Worm (Caenorhabditis elegans) whole organism, late embryonic: ENCODE measurements around the gene M18.6.

Experiments
- K09A11.1 ChIP-seq: sonication (generic microtip); optimal IDR thresholded peaks from 2 replicates; lab custom pipeline; 2017; ENCODE audit warnings: antibody characterized with exemption, mild to moderate bottlenecking, missing genetic modification characterization, missing compliant biosample characterization; ENCODE audit not compliant: insufficient read depth
- ama-1 ChIP-seq: fragments of 150-350 bp; optimal IDR thresholded peaks from 2 replicates; lab custom pipeline; 2014
- ceh-14 ChIP-seq: sonication (generic microtip); optimal IDR thresholded peaks from 2 replicates; lab custom pipeline; 2016; ENCODE audit warnings: missing genotype, missing genetic modification characterization, missing compliant biosample characterization
- ceh-19 ChIP-seq: fragments of 200-800 bp; sonication (Bioruptor generic); optimal IDR thresholded peaks from 2 replicates; lab custom pipeline; 2018; ENCODE audit warnings: mild to moderate bottlenecking, missing genetic modification characterization, missing compliant biosample characterization
- ceh-2 ChIP-seq: sonication (generic microtip); optimal IDR thresholded peaks from 2 replicates; lab custom pipeline; 2016; ENCODE audit warnings: missing genotype, missing genetic modification characterization, missing compliant biosample characterization
- ceh-22 ChIP-seq: sonication (generic microtip); optimal IDR thresholded peaks from 2 replicates; lab custom pipeline; 2017; ENCODE audit warnings: missing biosample characterization, missing genetic modification characterization
- ceh-31 ChIP-seq: sonication (generic microtip); optimal IDR thresholded peaks from 2 replicates; lab custom pipeline; 2016; ENCODE audit warnings: missing genetic modification characterization, missing compliant biosample characterization
- ceh-34 ChIP-seq: sonication (generic microtip); optimal IDR thresholded peaks from 2 replicates; lab custom pipeline; 2016; ENCODE audit warnings: mild to moderate bottlenecking, missing genetic modification characterization, missing compliant biosample characterization
- ceh-48 ChIP-seq: sonication (generic microtip); optimal IDR thresholded peaks from 2 replicates; lab custom pipeline; 2016; ENCODE audit warnings: missing genetic modification characterization, inconsistent platforms, missing compliant biosample characterization
- ceh-6 ChIP-seq: fragments of 200-800 bp; sonication (Bioruptor generic); optimal IDR thresholded peaks from 2 replicates; lab custom pipeline; 2018; ENCODE audit warnings: mild to moderate bottlenecking, missing genetic modification characterization, missing compliant biosample characterization
- che-1 ChIP-seq: sonication (generic microtip); optimal IDR thresholded peaks from 2 replicates; lab custom pipeline; 2016; ENCODE audit warnings: mild to moderate bottlenecking, missing genetic modification characterization, missing compliant biosample characterization
- dmd-4 ChIP-seq: sonication (generic microtip); optimal IDR thresholded peaks from 2 replicates; lab custom pipeline; 2016; ENCODE audit warnings: borderline replicate concordance, missing genetic modification characterization, missing compliant biosample characterization
- dve-1 ChIP-seq: sonication (generic microtip); optimal IDR thresholded peaks from 2 replicates; lab custom pipeline; 2017; ENCODE audit warnings: antibody characterized with exemption, mild to moderate bottlenecking, missing genetic modification characterization, missing compliant biosample characterization
- ets-4 ChIP-seq: sonication (generic microtip); optimal IDR thresholded peaks from 2 replicates; lab custom pipeline; 2016; ENCODE audit warnings: missing genetic modification characterization, missing compliant biosample characterization
- eyg-1 ChIP-seq: sonication (generic microtip); optimal IDR thresholded peaks from 2 replicates; lab custom pipeline; 2016; ENCODE audit warnings: missing genotype, missing genetic modification characterization, missing compliant biosample characterization
- fkh-10 ChIP-seq: fragments of 150-350 bp; optimal IDR thresholded peaks from 2 replicates; lab custom pipeline; 2014; ENCODE audit warnings: missing biosample characterization, missing genetic modification reagents, missing genetic modification characterization
- gmeb-2 ChIP-seq: sonication (generic microtip); optimal IDR thresholded peaks from 2 replicates; lab custom pipeline; 2016; ENCODE audit warnings: missing genetic modification characterization, inconsistent platforms, missing compliant biosample characterization
- hlh-15 ChIP-seq: sonication (generic microtip); optimal IDR thresholded peaks from 2 replicates; lab custom pipeline; 2016; ENCODE audit warnings: missing genetic modification characterization, missing compliant biosample characterization
- hlh-30 ChIP-seq: sonication (generic microtip); optimal IDR thresholded peaks from 2 replicates; lab custom pipeline; 2017; ENCODE audit warnings: antibody characterized with exemption, missing genetic modification characterization, missing compliant biosample characterization; ENCODE audit not compliant: insufficient read depth
- lim-6 ChIP-seq: sonication (generic microtip); optimal IDR thresholded peaks from 2 replicates; lab custom pipeline; 2016; ENCODE audit warnings: missing genetic modification characterization, missing compliant biosample characterization
- lin-11 ChIP-seq: fragments of 200-800 bp; sonication (Bioruptor generic); optimal IDR thresholded peaks from 2 replicates; lab custom pipeline; 2018; ENCODE audit warnings: mild to moderate bottlenecking, missing genetic modification characterization, missing compliant biosample characterization
- mec-3 ChIP-seq: sonication (generic microtip); optimal IDR thresholded peaks from 2 replicates; lab custom pipeline; 2016; ENCODE audit warnings: borderline replicate concordance, missing genetic modification characterization, missing compliant biosample characterization
- pag-3 ChIP-seq: sonication (generic microtip); optimal IDR thresholded peaks from 2 replicates; lab custom pipeline; 2016; ENCODE audit warnings: missing compliant biosample characterization, missing genetic modification characterization, borderline replicate concordance
- pat-9 ChIP-seq: fragments of 200-800 bp; sonication (Bioruptor generic); optimal IDR thresholded peaks from 2 replicates; lab custom pipeline; 2018; ENCODE audit warnings: mild to moderate bottlenecking, missing genetic modification characterization, moderate library complexity, missing compliant biosample characterization
- pax-1 ChIP-seq: fragments of 150-350 bp; optimal IDR thresholded peaks from 2 replicates; lab custom pipeline; 2014; ENCODE audit warnings: missing biosample characterization, missing genetic modification characterization
- ref-2 ChIP-seq: sonication (generic microtip); optimal IDR thresholded peaks from 2 replicates; lab custom pipeline; 2016; ENCODE audit warnings: missing genetic modification characterization, missing compliant biosample characterization
- tbx-2 ChIP-seq: sonication (generic microtip); optimal IDR thresholded peaks from 2 replicates; lab custom pipeline; 2016; ENCODE audit warnings: missing genetic modification characterization, missing compliant biosample characterization
- tbx-7 ChIP-seq: sonication (generic microtip); optimal IDR thresholded peaks from 2 replicates; lab custom pipeline; 2016; ENCODE audit warnings: missing genotype, missing genetic modification characterization, missing compliant biosample characterization
- unc-55 ChIP-seq: sonication (generic microtip); optimal IDR thresholded peaks from 2 replicates; lab custom pipeline; 2017; ENCODE audit warnings: missing biosample characterization, missing genetic modification reagents, missing genetic modification characterization
- zip-5 ChIP-seq: sonication (generic microtip); optimal IDR thresholded peaks from 2 replicates; lab custom pipeline; 2016; ENCODE audit warnings: missing genetic modification characterization, missing compliant biosample characterization
- ztf-16 ChIP-seq: sonication (generic microtip); optimal IDR thresholded peaks from 2 replicates; lab custom pipeline; 2017; ENCODE audit warnings: missing genetic modification characterization, missing compliant biosample characterization

M18.6 gene

DNA sequence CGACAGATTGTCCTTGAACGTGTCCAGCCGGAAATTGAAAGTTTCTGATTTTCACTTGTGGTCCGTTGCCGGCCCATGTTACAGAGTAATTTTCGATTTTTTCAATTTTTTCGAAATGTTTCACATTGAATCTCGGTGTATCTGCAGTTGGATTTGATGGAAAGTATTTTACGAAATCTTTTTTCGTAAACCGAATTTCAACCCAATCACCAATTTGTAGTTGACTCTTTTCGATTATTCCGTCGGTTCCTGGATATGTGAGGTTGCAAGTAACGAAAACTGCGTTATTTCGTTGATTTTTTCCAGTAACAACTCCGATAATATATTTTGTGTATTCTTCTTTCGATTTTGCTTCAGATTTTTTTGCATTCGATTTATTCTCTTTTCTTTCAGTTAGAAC lies 28.5 kb downstream of the M18.6 start (continued):
- no peak for TF ChIP-seq K09A11.1

DNA sequence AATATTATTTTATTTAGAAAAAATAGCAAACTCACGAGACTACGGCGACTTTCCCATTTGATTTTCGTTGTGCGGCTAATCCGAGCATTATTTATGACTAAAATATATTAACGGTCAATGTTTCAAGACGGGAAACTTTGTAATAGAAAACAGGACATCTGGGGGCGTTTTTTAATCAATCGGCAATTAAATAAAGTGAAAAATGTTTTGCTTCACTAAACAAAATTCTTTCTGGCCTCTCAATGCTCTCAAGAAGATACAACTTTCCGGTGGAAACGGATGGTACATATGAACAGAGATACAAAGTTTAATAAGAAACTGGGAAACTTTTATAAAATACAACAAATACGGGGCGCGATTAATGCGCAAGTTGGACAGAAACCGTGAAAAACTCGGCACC lies 29.8 kb downstream of the M18.6 start, which contains the start of gene B0001.2:
TSS of gene B0001.2 (minus strand) at position 101 of the 400 bp plus-strand sequence.
- TF ChIP-seq tbx-7 = no peak
- no peak for TF ChIP-seq dve-1
- TF ChIP-seq hlh-30 (tag; lab: Kevin White, UChicago) = no peak
- no peak for TF ChIP-seq ceh-31 (tag; lab: Kevin White, UChicago)
- no peak for TF ChIP-seq che-1 (tag; lab: Kevin White, UChicago)
- TF ChIP-seq ceh-22 = no peak
- TF ChIP-seq fkh-10 (GFP tag; lab: Kevin White, UChicago) = no peak
- TF ChIP-seq ref-2 (tag; lab: Kevin White, UChicago) = no peak
- TF ChIP-seq pax-1 (tag; lab: Kevin White, UChicago) = no peak
- TF ChIP-seq gmeb-2 (tag; lab: Kevin White, UChicago) = no peak
- no peak for TF ChIP-seq hlh-15
- no peak for TF ChIP-seq eyg-1 (tag; lab: Kevin White, UChicago)
- no peak for TF ChIP-seq ceh-48 (tag; lab: Kevin White, UChicago)
- TF ChIP-seq unc-55 (GFP tag; lab: Kevin White, UChicago) = no peak
- TF ChIP-seq lin-11 (tag; lab: Kevin White, UChicago) = no peak
- no peak for TF ChIP-seq ama-1 (lab: Kevin White, UChicago)
- no peak for TF ChIP-seq ceh-19 (GFP tag; lab: Kevin White, UChicago)

ce11 chrIV:12154195-12154677 lies 33.1 kb downstream of the M18.6 start, which contains the start of gene B0001.7:
Gene B0001.7 (minus strand): TSS chrIV:12154245.
- no peak for TF ChIP-seq ets-4
- no peak for TF ChIP-seq pag-3 (tag; lab: Kevin White, UChicago)
- TF ChIP-seq lim-6 = no peak
- TF ChIP-seq tbx-7 = no peak
- no peak for TF ChIP-seq pax-1 (tag; lab: Kevin White, UChicago)
- TF ChIP-seq mec-3 (tag; lab: Kevin White, UChicago) = no peak
- no peak for TF ChIP-seq pat-9 (tag; lab: Kevin White, UChicago)
- no peak for TF ChIP-seq hlh-15
- no peak for TF ChIP-seq ceh-34 (tag; lab: Kevin White, UChicago)
- no peak for TF ChIP-seq ceh-6 (GFP tag; lab: Kevin White, UChicago)
- TF ChIP-seq dmd-4 (tag; lab: Kevin White, UChicago) = no peak
- no peak for TF ChIP-seq ztf-16 (tag; lab: Kevin White, UChicago)
- no peak for TF ChIP-seq ceh-14 (tag; lab: Kevin White, UChicago)

ce11 chrIV:12156642-12157233 lies 35.6 kb downstream of the M18.6 start, which contains the start of gene eri-12:
Gene eri-12 (plus strand): TSS chrIV:12156838.
- TF ChIP-seq zip-5 (tag; lab: Kevin White, UChicago) (no peak), ceh-48 (tag; lab: Kevin White, UChicago) (peak; percentile 43), unc-55 (GFP tag; lab: Kevin White, UChicago) (peak; percentile 49), hlh-30 (tag; lab: Kevin White, UChicago) (peak; percentile 74)

ce11 chrIV:12157915-12158314 lies 36.8 kb downstream of the M18.6 start:
- peak; percentile 75 for TF ChIP-seq ceh-48 (tag; lab: Kevin White, UChicago)
- no peak for TF ChIP-seq ceh-2 (tag; lab: Kevin White, UChicago)
- no peak for TF ChIP-seq K09A11.1
- peak; percentile 11 for TF ChIP-seq tbx-2
- TF ChIP-seq eyg-1 (tag; lab: Kevin White, UChicago) = no peak
- no peak for TF ChIP-seq gmeb-2 (tag; lab: Kevin White, UChicago)
- TF ChIP-seq ref-2 (tag; lab: Kevin White, UChicago) = peak; percentile 21
